Worm (Caenorhabditis elegans) whole organism, L4/young adult: Measurements from ENCODE around the gene C09B8.3.

Experiments used
- W03F9.2 ChIP-seq: fragments of 150-350 bp; optimal IDR thresholded peaks from 2 replicates; lab custom pipeline; 2014; ENCODE audit warnings: missing biosample characterization, missing genetic modification characterization
- dao-5 ChIP-seq: sonication (generic microtip); optimal IDR thresholded peaks from 2 replicates; lab custom pipeline; 2016; ENCODE audit warnings: missing genotype, missing genetic modification characterization, moderate library complexity, missing compliant biosample characterization
- him-1 ChIP-seq: sonication (generic microtip); optimal IDR thresholded peaks from 2 replicates; lab custom pipeline; 2016; ENCODE audit warnings: missing genotype, missing genetic modification reagents, missing genetic modification characterization, missing compliant biosample characterization

C09B8.3 gene

ce11 chrX:6026732-6027528 is 16.5 kb upstream of the C09B8.3 start:
- no peak for TF ChIP-seq dao-5 (tag; lab: Kevin White, UChicago)

ce11 chrX:6024977-6025376 is 14.5 kb upstream of the C09B8.3 start:
- no peak for TF ChIP-seq him-1
- TF ChIP-seq W03F9.2 (tag; lab: Kevin White, UChicago) = no peak
- no peak for TF ChIP-seq dao-5 (tag; lab: Kevin White, UChicago)

DNA sequence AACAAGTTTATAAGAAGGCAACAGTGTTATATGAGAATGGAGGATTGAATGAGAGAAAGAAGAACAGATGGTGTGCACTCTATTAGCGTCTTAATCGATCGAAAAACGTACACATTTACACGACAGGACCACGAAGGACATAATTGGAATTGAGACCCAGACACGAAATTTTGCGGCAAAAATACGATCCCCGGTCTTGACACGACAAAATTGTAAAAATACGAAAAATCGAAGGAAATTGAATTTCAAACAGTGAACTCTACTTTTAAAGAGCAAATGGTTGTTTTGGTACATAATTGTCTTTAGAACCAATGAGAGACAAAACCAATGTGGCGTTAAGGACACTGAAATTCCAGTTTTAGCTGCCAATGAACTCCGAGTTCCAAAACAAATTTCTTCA is 12.0 kb upstream of the C09B8.3 start, which contains the start of gene lelo-3:
Gene lelo-3, minus strand, starts transcription at position 101 of the 400 bp plus-strand sequence.
- TF ChIP-seq dao-5 (tag; lab: Kevin White, UChicago) = no peak
- no peak for TF ChIP-seq him-1
- no peak for TF ChIP-seq W03F9.2 (tag; lab: Kevin White, UChicago)

ce11 chrX:6020782-6021181 is 10.3 kb upstream of the C09B8.3 start:
- TF ChIP-seq him-1 = no peak
- no peak for TF ChIP-seq W03F9.2 (tag; lab: Kevin White, UChicago)
- TF ChIP-seq dao-5 (tag; lab: Kevin White, UChicago) = no peak

- no peak for TF ChIP-seq W03F9.2 (tag; lab: Kevin White, UChicago)
- no peak for TF ChIP-seq him-1
- TF ChIP-seq dao-5 (tag; lab: Kevin White, UChicago) = no peak
Observed at ce11 chrX:6019886-6020469, 9.5 kb upstream of the C09B8.3 start, which contains the start of gene C09B8.4. C09B8.4 (minus strand) TSS chrX:6019936.

- TF ChIP-seq dao-5 (tag; lab: Kevin White, UChicago) = no peak
- TF ChIP-seq W03F9.2 (tag; lab: Kevin White, UChicago) = no peak
- no peak for TF ChIP-seq him-1
Observed at ce11 chrX:6015096-6015495, 4.6 kb upstream of the C09B8.3 start, which contains the start of gene C09B8.8. C09B8.8 (plus strand) TSS chrX:6015492.

- TF ChIP-seq him-1 (no peak), W03F9.2 (tag; lab: Kevin White, UChicago) (no peak), dao-5 (tag; lab: Kevin White, UChicago) (no peak)
Observed at ce11 chrX:6004315-6004714, 6.2 kb downstream of the C09B8.3 start.

DNA sequence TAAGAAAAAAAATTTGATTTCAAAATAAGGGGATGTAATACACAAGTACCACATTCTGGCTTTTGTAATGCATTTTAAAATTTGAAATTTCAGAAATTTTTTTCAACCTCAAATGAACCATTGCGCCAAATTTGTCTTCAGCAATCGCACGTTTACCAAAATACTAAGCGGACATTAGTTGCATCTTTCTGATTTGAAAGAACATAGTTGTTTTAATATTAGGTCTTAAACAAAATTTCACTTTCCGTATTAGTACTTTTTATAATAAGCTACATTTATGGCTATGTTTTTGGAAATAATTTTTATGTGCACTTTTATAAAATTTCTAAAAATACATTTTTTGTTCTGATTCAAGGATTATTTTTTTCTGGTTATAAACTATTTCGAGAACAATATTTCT is 6.6 kb downstream of the C09B8.3 start, which contains the start of gene sups-1:
Gene sups-1, plus strand, starts transcription at position 301 of the 400 bp plus-strand sequence.
- TF ChIP-seq him-1 (no peak), dao-5 (tag; lab: Kevin White, UChicago) (no peak), W03F9.2 (tag; lab: Kevin White, UChicago) (no peak)

DNA sequence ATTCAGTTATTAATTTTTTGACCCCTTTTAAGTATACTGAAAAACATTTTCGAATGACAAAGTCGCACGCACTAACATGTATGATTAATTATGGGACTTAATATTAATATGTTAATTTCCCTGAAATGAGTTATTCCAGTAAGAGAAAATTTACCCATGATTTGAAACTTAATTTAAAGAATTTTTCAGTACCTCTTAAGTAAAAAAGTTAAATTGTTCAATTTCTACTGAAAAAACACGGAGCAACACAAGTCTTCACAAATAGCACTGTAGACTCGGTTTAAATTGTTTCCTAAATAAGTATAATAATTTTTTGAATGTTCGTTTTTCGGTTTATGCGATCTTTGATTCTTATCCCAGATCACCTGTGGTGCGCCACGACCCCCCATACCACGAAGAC is 8.0 kb downstream of the C09B8.3 start:
- TF ChIP-seq dao-5 (tag; lab: Kevin White, UChicago) (no peak), him-1 (no peak), W03F9.2 (tag; lab: Kevin White, UChicago) (no peak)

ce11 chrX:6001432-6001831 is 9.0 kb downstream of the C09B8.3 start, which contains the start of gene F22F4.4:
F22F4.4 (minus strand) TSS chrX:6001532.
- TF ChIP-seq W03F9.2 (tag; lab: Kevin White, UChicago) = no peak
- TF ChIP-seq him-1 = no peak
- no peak for TF ChIP-seq dao-5 (tag; lab: Kevin White, UChicago)

DNA sequence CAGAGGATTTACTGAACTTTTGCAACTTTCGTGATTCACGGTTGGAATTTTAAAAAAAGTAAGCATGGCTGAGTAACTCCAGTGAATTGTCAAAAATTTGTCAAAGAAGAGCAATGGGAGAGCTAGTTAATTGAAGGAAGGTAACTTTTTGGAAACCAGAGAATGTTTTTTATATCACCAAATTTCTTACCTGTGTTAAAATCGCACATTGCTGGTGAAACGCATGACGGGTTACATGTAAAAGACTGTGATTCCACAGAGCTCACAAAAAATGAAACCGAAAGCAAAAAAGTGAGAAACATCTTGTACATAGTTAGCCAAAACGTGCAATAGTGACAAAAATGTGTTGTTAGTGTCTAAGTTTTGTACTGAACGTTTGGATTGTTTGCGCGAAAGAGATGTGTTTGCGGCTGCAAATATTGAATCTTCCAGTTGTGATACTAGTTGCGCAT is 11.3 kb downstream of the C09B8.3 start, which contains the start of gene F22F4.9:
Gene F22F4.9, minus strand, starts transcription at position 402 of the 452 bp plus-strand sequence.
- TF ChIP-seq dao-5 (tag; lab: Kevin White, UChicago) (no peak), W03F9.2 (tag; lab: Kevin White, UChicago) (no peak), him-1 (no peak)

- TF ChIP-seq W03F9.2 (tag; lab: Kevin White, UChicago) (no peak), dao-5 (tag; lab: Kevin White, UChicago) (no peak), him-1 (no peak)
Observed at ce11 chrX:5995613-5996206, 14.8 kb downstream of the C09B8.3 start, which contains the start of gene inx-3. inx-3 (plus strand) TSS chrX:5996156.

DNA sequence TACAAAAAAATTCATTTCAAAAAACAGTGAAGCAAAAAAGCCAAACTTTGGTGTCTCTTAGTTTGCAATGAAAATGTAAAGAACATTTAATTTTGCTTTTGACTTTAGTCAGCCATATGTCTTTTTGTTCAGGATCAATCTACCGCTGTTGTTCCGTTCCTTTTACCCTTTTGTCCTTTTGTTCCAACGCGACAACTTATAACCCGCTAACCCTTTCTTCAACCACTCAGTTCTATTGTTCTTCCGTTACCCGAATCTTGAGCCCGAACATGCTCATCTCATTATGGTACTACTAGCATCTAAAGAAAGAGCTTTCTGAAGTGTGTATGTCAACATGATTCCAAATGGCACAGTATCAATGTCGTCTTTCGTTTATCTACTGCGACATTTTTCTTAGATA is 16.5 kb downstream of the C09B8.3 start:
- no peak for TF ChIP-seq him-1
- TF ChIP-seq W03F9.2 (tag; lab: Kevin White, UChicago) = no peak
- TF ChIP-seq dao-5 (tag; lab: Kevin White, UChicago) = no peak

ce11 chrX:5992770-5993169 is 17.7 kb downstream of the C09B8.3 start, which contains the start of gene F22F4.5:
F22F4.5 (minus strand) TSS chrX:5992870.
- TF ChIP-seq W03F9.2 (tag; lab: Kevin White, UChicago) (no peak), dao-5 (tag; lab: Kevin White, UChicago) (no peak), him-1 (no peak)
